Fruit fly (Drosophila melanogaster) whole organism: ENCODE data around the gene Nlg1.

Experiments used
- CG8478 ChIP-seq: fragments of >200 bp; optimal IDR thresholded peaks from 2 replicates; lab custom pipeline; 2018; ENCODE audit warnings: inconsistent platforms
- Dll ChIP-seq: fragments of >200 bp; optimal IDR thresholded peaks from 2 replicates; lab custom pipeline; 2017
- pan ChIP-seq: fragments of >200 bp; optimal IDR thresholded peaks from 2 replicates; lab custom pipeline; 2017
- psq ChIP-seq: fragments of >200 bp; optimal IDR thresholded peaks from 2 replicates; lab custom pipeline; 2017
- usp ChIP-seq: fragments of >200 bp; optimal IDR thresholded peaks from 2 replicates; lab custom pipeline; 2017; ENCODE audit warnings: missing biosample characterization, missing genetic modification characterization, mixed read lengths

DNA sequence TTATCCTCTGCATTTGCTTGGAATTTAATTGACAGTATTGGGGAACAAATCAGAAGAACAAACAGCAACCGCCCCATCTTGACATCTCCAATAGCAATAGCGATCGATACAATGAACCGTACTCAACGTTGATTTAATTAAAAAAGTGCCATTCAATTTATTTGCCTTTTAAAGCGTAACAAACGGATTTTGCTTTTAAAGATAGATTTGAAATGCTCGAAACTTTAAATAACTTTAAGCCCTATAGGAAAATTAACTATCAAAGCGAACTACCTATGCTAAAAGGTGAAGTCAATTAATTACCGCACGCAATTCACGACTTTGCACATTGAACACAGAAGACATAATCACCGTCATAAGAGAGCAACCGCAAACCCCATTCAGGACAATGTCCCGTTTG lies 81.4 kb downstream of the Nlg1 start, which contains the start of gene CG43254:
- no peak for TF ChIP-seq pan (lab: Kevin White, UChicago)
- no peak for TF ChIP-seq usp
- no peak for TF ChIP-seq CG8478 (lab: Kevin White, UChicago)
- TF ChIP-seq psq (lab: Kevin White, UChicago), result no peak
- no peak for TF ChIP-seq Dll
